Worm (Caenorhabditis elegans) whole organism, early embryonic: ENCODE results near the gene rab-19.

Experiments used
- ama-1 ChIP-seq: fragments of 150-350 bp; optimal IDR thresholded peaks from 2 replicates; lab custom pipeline; 2014
- flt-1 ChIP-seq: fragments of 200-800 bp; sonication (Bioruptor generic); IDR thresholded peaks from 2 replicates; pipeline ENCODE4 v1.3.6; 2022; ENCODE audit warnings: missing genetic modification characterization, missing compliant biosample characterization
- sea-1 ChIP-seq: fragments of 200-800 bp; sonication (Bioruptor generic); conservative IDR thresholded peaks from 2 replicates; pipeline ENCODE4 v1.3.6; 2022; ENCODE audit warnings: missing genetic modification characterization, missing compliant biosample characterization
- tbx-37 ChIP-seq: fragments of 200-800 bp; sonication (Bioruptor generic); conservative IDR thresholded peaks from 2 replicates; pipeline ENCODE4 v1.3.6; 2022; ENCODE audit warnings: missing genetic modification reagents, missing genetic modification characterization, missing compliant biosample characterization

ce11 chrIV:13334287-13334686 is 49.9 kb downstream of the rab-19 start:
- TF ChIP-seq ama-1 (lab: Kevin White, UChicago), result no peak
- TF ChIP-seq tbx-37 (GFP tag; lab: Robert Waterston, UW), result no peak
- TF ChIP-seq flt-1 (GFP tag; lab: Robert Waterston, UW), result no peak
- TF ChIP-seq sea-1 (GFP tag; lab: Robert Waterston, UW), result no peak
